Fruit fly (Drosophila melanogaster) whole organism, embryonic: Measurements from ENCODE around the gene Sptr.
A peak's percentile ranks its signal among the peaks of the same experiment; 100 is the strongest.

Experiments
- CG11398 ChIP-seq: fragments of 200-800 bp; sonication (Bioruptor generic); optimal IDR thresholded peaks from 2 replicates; lab custom pipeline; 2016; ENCODE audit warnings: missing biosample characterization, missing genetic modification characterization
- CG12299 ChIP-seq: fragments of 200-800 bp; sonication (Bioruptor generic); optimal IDR thresholded peaks from 2 replicates; lab custom pipeline; 2018; ENCODE audit warnings: missing biosample characterization, mild to moderate bottlenecking, missing genetic modification characterization
- CG12769 ChIP-seq: fragments of 200-800 bp; sonication (Bioruptor generic); optimal IDR thresholded peaks from 2 replicates; lab custom pipeline; 2019; ENCODE audit warnings: missing biosample characterization, mild to moderate bottlenecking, missing genetic modification characterization, moderate library complexity
- CG13296 ChIP-seq: fragments of 200-800 bp; sonication (Bioruptor generic); optimal IDR thresholded peaks from 3 replicates; lab custom pipeline; 2018; ENCODE audit warnings: missing biosample characterization, mild to moderate bottlenecking, missing genetic modification characterization
- CG14667 ChIP-seq: fragments of 200-800 bp; sonication (Bioruptor generic); IDR thresholded peaks from 2 replicates; pipeline ENCODE4 v1.3.6; 2022; ENCODE audit warnings: missing biosample characterization, missing genetic modification characterization
- CG14965 ChIP-seq: fragments of 200-800 bp; sonication (Bioruptor generic); optimal IDR thresholded peaks from 2 replicates; lab custom pipeline; 2016; ENCODE audit warnings: missing biosample characterization, missing genetic modification characterization, borderline replicate concordance
- CG15601 ChIP-seq: fragments of 200-800 bp; sonication (Bioruptor generic); optimal IDR thresholded peaks from 3 replicates; lab custom pipeline; 2019; ENCODE audit warnings: missing biosample characterization, mild to moderate bottlenecking, missing genetic modification characterization, moderate library complexity
- CG1602 ChIP-seq: fragments of 200-800 bp; sonication (Bioruptor generic); optimal IDR thresholded peaks from 3 replicates; lab custom pipeline; 2016; ENCODE audit warnings: missing biosample characterization, missing genetic modification characterization
- CG16815 ChIP-seq: fragments of 200-800 bp; sonication (Bioruptor generic); optimal IDR thresholded peaks from 3 replicates; lab custom pipeline; 2017; ENCODE audit warnings: missing biosample characterization, mild to moderate bottlenecking, missing genetic modification characterization
- CG17186 ChIP-seq: fragments of 200-800 bp; sonication (Bioruptor generic); optimal IDR thresholded peaks from 3 replicates; lab custom pipeline; 2017; ENCODE audit warnings: missing biosample characterization, missing genetic modification reagents, missing genetic modification characterization
- CG32772 ChIP-seq: fragments of 200-800 bp; sonication (Bioruptor generic); IDR thresholded peaks from 2 replicates; pipeline ENCODE4 v1.3.6; 2022; ENCODE audit warnings: missing biosample characterization, missing genetic modification characterization
- CG34376 ChIP-seq: fragments of 200-800 bp; sonication (Bioruptor generic); optimal IDR thresholded peaks from 2 replicates; lab custom pipeline; 2018; ENCODE audit warnings: missing biosample characterization, mild to moderate bottlenecking, missing genetic modification characterization
- CG42726 ChIP-seq: fragments of 200-800 bp; sonication (Bioruptor generic); IDR thresholded peaks from 2 replicates; pipeline ENCODE4 v1.3.6; 2022; ENCODE audit warnings: missing biosample characterization, missing genetic modification characterization; ENCODE audit not compliant: partially characterized antibody
- CG4328 ChIP-seq: fragments of 200-800 bp; sonication (Bioruptor generic); optimal IDR thresholded peaks from 3 replicates; lab custom pipeline; 2017; ENCODE audit warnings: missing biosample characterization, missing genetic modification reagents, missing genetic modification characterization
- CG4424 ChIP-seq: fragments of 200-800 bp; sonication (Bioruptor generic); optimal IDR thresholded peaks from 3 replicates; lab custom pipeline; 2016; ENCODE audit warnings: missing biosample characterization, missing genetic modification characterization
- CG9817 ChIP-seq: fragments of 200-800 bp; sonication (Bioruptor generic); optimal IDR thresholded peaks from 2 replicates; lab custom pipeline; 2018; ENCODE audit warnings: missing biosample characterization, mild to moderate bottlenecking, missing genetic modification characterization, moderate library complexity
- CG9876 ChIP-seq: fragments of 200-800 bp; sonication (Bioruptor generic); optimal IDR thresholded peaks from 2 replicates; lab custom pipeline; 2016; ENCODE audit warnings: missing biosample characterization, missing genetic modification characterization
- CTCF ChIP-seq: fragments of 200-800 bp; sonication (Bioruptor generic); optimal IDR thresholded peaks from 2 replicates; lab custom pipeline; 2017; ENCODE audit warnings: missing biosample characterization, mild to moderate bottlenecking, missing genetic modification characterization, moderate library complexity
- Chrac-16 ChIP-seq: fragments of 200-800 bp; sonication (Bioruptor generic); optimal IDR thresholded peaks from 3 replicates; lab custom pipeline; 2016; ENCODE audit warnings: missing biosample characterization, missing genetic modification characterization
- Dek ChIP-seq: fragments of 200-800 bp; sonication (Bioruptor generic); optimal IDR thresholded peaks from 3 replicates; lab custom pipeline; 2019; ENCODE audit warnings: missing biosample characterization, mild to moderate bottlenecking, missing genetic modification characterization, moderate library complexity
- Doc3 ChIP-seq: fragments of 200-800 bp; sonication (Bioruptor generic); IDR thresholded peaks from 3 replicates; pipeline ENCODE4 v1.3.6; 2022; ENCODE audit warnings: missing biosample characterization, missing genetic modification characterization; ENCODE audit not compliant: partially characterized antibody
- Dref ChIP-seq: fragments of 200-800 bp; sonication (Bioruptor generic); IDR thresholded peaks from 2 replicates; pipeline ENCODE4 v1.3.6; 2022; ENCODE audit warnings: missing biosample characterization, missing genetic modification characterization
- Ets97D ChIP-seq: fragments of 200-800 bp; sonication (Bioruptor generic); optimal IDR thresholded peaks from 3 replicates; lab custom pipeline; 2016; ENCODE audit warnings: missing biosample characterization, missing genetic modification characterization
- Pdp1 ChIP-seq, 2 experiments: fragments of 200-800 bp; sonication (Bioruptor generic); optimal IDR thresholded peaks; 3 replicates each; lab custom pipeline; 2016; ENCODE audit warnings: missing biosample characterization in 2 of 2, missing genetic modification characterization in 2 of 2, mild to moderate bottlenecking in 1 of 2, moderate library complexity in 1 of 2
- Sox102F ChIP-seq: fragments of 200-800 bp; sonication (Bioruptor generic); optimal IDR thresholded peaks from 2 replicates; lab custom pipeline; 2018; ENCODE audit warnings: missing biosample characterization, mild to moderate bottlenecking, missing genetic modification characterization, moderate library complexity
- abd-A ChIP-seq: fragments of 200-800 bp; sonication (Bioruptor generic); optimal IDR thresholded peaks from 3 replicates; lab custom pipeline; 2019; ENCODE audit warnings: missing biosample characterization, mild to moderate bottlenecking, missing genetic modification characterization, moderate library complexity
- ac ChIP-seq: fragments of 200-800 bp; sonication (Bioruptor generic); optimal IDR thresholded peaks from 3 replicates; lab custom pipeline; 2017; ENCODE audit warnings: missing biosample characterization, mild to moderate bottlenecking, missing genetic modification characterization
- ara ChIP-seq: fragments of 200-800 bp; sonication (Bioruptor generic); IDR thresholded peaks from 2 replicates; pipeline ENCODE4 v1.3.6; 2022; ENCODE audit warnings: missing biosample characterization, missing genetic modification characterization
- ato ChIP-seq: fragments of 200-800 bp; sonication (Bioruptor generic); IDR thresholded peaks from 2 replicates; pipeline ENCODE4 v1.3.6; 2022; ENCODE audit warnings: missing biosample characterization, missing genetic modification characterization; ENCODE audit not compliant: partially characterized antibody
- croc ChIP-seq: fragments of 200-800 bp; sonication (Bioruptor generic); conservative IDR thresholded peaks from 3 replicates; pipeline ENCODE4 v1.3.6; 2022; ENCODE audit warnings: missing biosample characterization, missing genetic modification characterization
- crol ChIP-seq: fragments of 200-800 bp; sonication (Bioruptor generic); IDR thresholded peaks from 2 replicates; pipeline ENCODE4 v1.3.6; 2022; ENCODE audit warnings: missing biosample characterization, missing genetic modification characterization
- dan ChIP-seq: fragments of 200-800 bp; sonication (Bioruptor generic); IDR thresholded peaks from 2 replicates; pipeline ENCODE4 v1.3.6; 2022; ENCODE audit warnings: missing biosample characterization, missing genetic modification characterization
- dati ChIP-seq: fragments of 200-800 bp; sonication (Bioruptor generic); IDR thresholded peaks from 2 replicates; pipeline ENCODE4 v1.3.6; 2022; ENCODE audit warnings: missing biosample characterization, missing genetic modification characterization
- ems ChIP-seq: fragments of 200-800 bp; sonication (Bioruptor generic); optimal IDR thresholded peaks from 3 replicates; lab custom pipeline; 2016; ENCODE audit warnings: missing biosample characterization, missing genetic modification characterization
- en ChIP-seq: fragments of 200-800 bp; sonication (Bioruptor generic); optimal IDR thresholded peaks from 2 replicates; lab custom pipeline; 2016; ENCODE audit warnings: missing biosample characterization, missing genetic modification characterization
- exex ChIP-seq: fragments of 200-800 bp; sonication (Bioruptor generic); optimal IDR thresholded peaks from 4 replicates; lab custom pipeline; 2018; ENCODE audit warnings: missing biosample characterization, mild to moderate bottlenecking, missing genetic modification characterization, moderate library complexity
- fu2 ChIP-seq: fragments of 200-800 bp; sonication (Bioruptor generic); optimal IDR thresholded peaks from 2 replicates; lab custom pipeline; 2016; ENCODE audit warnings: missing biosample characterization, missing genetic modification characterization
- grn ChIP-seq: fragments of 200-800 bp; sonication (Bioruptor generic); optimal IDR thresholded peaks from 3 replicates; lab custom pipeline; 2017; ENCODE audit warnings: missing biosample characterization, missing genetic modification characterization
- hth ChIP-seq: fragments of >200 bp; optimal IDR thresholded peaks from 2 replicates; lab custom pipeline; 2017; ENCODE audit warnings: inconsistent platforms
- ind ChIP-seq: fragments of 200-800 bp; sonication (Bioruptor generic); optimal IDR thresholded peaks from 3 replicates; lab custom pipeline; 2016; ENCODE audit warnings: missing biosample characterization, missing genetic modification characterization
- ken ChIP-seq: fragments of 200-800 bp; sonication (Bioruptor generic); IDR thresholded peaks from 3 replicates; pipeline ENCODE4 v1.3.6; 2022; ENCODE audit warnings: missing biosample characterization, missing genetic modification characterization
- nerfin-1 ChIP-seq: fragments of 200-800 bp; sonication (Bioruptor generic); optimal IDR thresholded peaks from 3 replicates; lab custom pipeline; 2019; ENCODE audit warnings: missing biosample characterization, mild to moderate bottlenecking, missing genetic modification characterization, moderate library complexity
- prd ChIP-seq, 3 experiments: fragments of >200 bp in 2 of 3; fragments of 200-800 bp in 1 of 3; sonication (Bioruptor generic) in 1 of 3; optimal IDR thresholded peaks in 2 of 3; IDR thresholded peaks in 1 of 3; 2 replicates in 2 of 3; 3 replicates in 1 of 3; pipeline versions ENCODE4 v1.3.6 to Lab custom; 2017 to 2022; ENCODE audit warnings: missing biosample characterization in 1 of 3, missing genetic modification characterization in 1 of 3
- pzg ChIP-seq: fragments of 200-800 bp; sonication (Bioruptor generic); optimal IDR thresholded peaks from 3 replicates; lab custom pipeline; 2018; ENCODE audit warnings: missing biosample characterization, mild to moderate bottlenecking, missing genetic modification characterization, moderate library complexity
- sd ChIP-seq: fragments of 200-800 bp; sonication (Bioruptor generic); optimal IDR thresholded peaks from 3 replicates; lab custom pipeline; 2018; ENCODE audit warnings: missing biosample characterization, mild to moderate bottlenecking, missing genetic modification characterization, moderate library complexity
- sr ChIP-seq: fragments of 200-800 bp; sonication (Bioruptor generic); IDR thresholded peaks from 3 replicates; pipeline ENCODE4 v1.3.6; 2022; ENCODE audit warnings: missing biosample characterization, missing genetic modification characterization
- tll ChIP-seq, 2 experiments: fragments of 200-800 bp in 1 of 2; fragments of >200 bp in 1 of 2; sonication (Bioruptor generic) in 1 of 2; optimal IDR thresholded peaks; 2 replicates each; lab custom pipeline; 2017 to 2019; ENCODE audit warnings: missing biosample characterization in 2 of 2, missing genetic modification characterization in 2 of 2, mild to moderate bottlenecking in 1 of 2, moderate library complexity in 1 of 2
- toy ChIP-seq: fragments of 200-800 bp; sonication (Bioruptor generic); IDR thresholded peaks from 2 replicates; pipeline ENCODE4 v1.3.6; 2022; ENCODE audit warnings: missing biosample characterization, missing genetic modification characterization
- vfl ChIP-seq: fragments of 200-800 bp; sonication (Bioruptor generic); optimal IDR thresholded peaks from 2 replicates; lab custom pipeline; 2016; ENCODE audit warnings: missing biosample characterization, missing genetic modification characterization
- wek ChIP-seq: fragments of 200-800 bp; sonication (Bioruptor generic); optimal IDR thresholded peaks from 3 replicates; lab custom pipeline; 2018; ENCODE audit warnings: missing biosample characterization, mild to moderate bottlenecking, missing genetic modification characterization, moderate library complexity

The Sptr gene

DNA sequence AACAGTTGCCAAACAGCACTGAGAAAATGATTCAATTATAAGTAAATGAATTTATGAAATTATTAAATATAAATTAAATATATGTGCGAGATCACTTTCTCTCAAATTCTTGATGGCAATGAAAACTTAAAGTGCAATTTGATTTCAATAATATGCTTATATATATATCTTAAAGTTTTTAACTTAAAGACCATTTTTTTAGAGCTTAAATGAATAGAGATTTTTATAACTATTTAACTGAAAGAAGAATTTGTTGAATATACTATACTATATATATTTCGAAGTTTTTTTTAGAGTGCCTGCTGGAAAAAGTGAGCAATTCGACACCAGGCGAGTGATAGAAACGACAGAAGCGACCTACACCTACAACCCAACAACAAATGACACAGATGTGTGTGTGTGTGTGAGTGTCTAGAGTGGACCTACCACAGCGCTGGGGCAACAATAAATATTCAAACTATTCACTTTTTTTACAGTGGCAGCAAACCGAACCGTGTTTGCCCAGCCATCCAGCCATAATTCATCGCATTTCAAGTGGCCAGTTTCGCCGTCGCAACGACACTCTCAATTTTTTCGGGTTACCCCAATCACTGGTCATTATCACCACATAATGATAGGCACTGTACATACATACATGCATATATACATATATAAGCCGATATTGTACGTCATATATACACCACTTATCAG is 19.2 kb downstream of the Sptr start (continued):
- TF ChIP-seq dan (GFP tag; lab: Robert Waterston, UW) (no peak), CG14965 (GFP tag; lab: Kevin White, UChicago) (no peak), crol (GFP tag; lab: Robert Waterston, UW) (no peak), prd (optimal IDR thresholded peaks at IDR 0.05; lab: Kevin White, UChicago) (no peak), prd (GFP tag; IDR thresholded peaks at IDR 0.05; lab: Robert Waterston, UW) (peak; percentile 66), CG12769 (tag; lab: Kevin White, UChicago) (peak; percentile 48), CG17186 (GFP tag; lab: Kevin White, UChicago) (no peak), CG12299 (tag; lab: Kevin White, UChicago) (no peak), Pdp1 (GFP tag; optimal IDR thresholded peaks at IDR 0.05; lab: Kevin White, UChicago) (peak in 1 of 2 experiments; percentile 11), tll (GFP tag; optimal IDR thresholded peaks at IDR 0.05; lab: Kevin White, UChicago) (no peak), Doc3 (no peak), dati (GFP tag; lab: Robert Waterston, UW) (no peak), CG32772 (GFP tag; lab: Robert Waterston, UW) (peak; percentile 40; the same call in 1 of the 2 replicates), wek (GFP tag; lab: Kevin White, UChicago) (no peak), ac (GFP tag; lab: Kevin White, UChicago) (no peak), Chrac-16 (no peak), CG9876 (GFP tag; lab: Kevin White, UChicago) (no peak), ato (no peak), fu2 (GFP tag; lab: Kevin White, UChicago) (no peak), Dref (GFP tag; lab: Robert Waterston, UW) (no peak), CG42726 (no peak), CG4328 (GFP tag; lab: Kevin White, UChicago) (no peak), CG11398 (GFP tag; lab: Kevin White, UChicago) (no peak), vfl (no peak), ken (GFP tag; lab: Robert Waterston, UW) (no peak), ara (GFP tag; lab: Robert Waterston, UW) (no peak), sd (tag; lab: Kevin White, UChicago) (peak; percentile 20), grn (no peak), Ets97D (no peak), CG1602 (peak; percentile 34), Dek (tag; lab: Kevin White, UChicago) (no peak), CG15601 (peak; percentile 61), sr (GFP tag; lab: Robert Waterston, UW) (0 out of 3 replicates have a peak, but pooled peaks have one; percentile 19), Sox102F (GFP tag; lab: Kevin White, UChicago) (peak; percentile 72), CG34376 (GFP tag; lab: Kevin White, UChicago) (peak; percentile 24), pzg (GFP tag; lab: Kevin White, UChicago) (no peak), abd-A (tag; lab: Kevin White, UChicago) (no peak), ems (GFP tag; lab: Kevin White, UChicago) (no peak), CG13296 (GFP tag; lab: Kevin White, UChicago) (no peak), en (GFP tag; lab: Kevin White, UChicago) (no peak), ind (GFP tag; lab: Kevin White, UChicago) (no peak), CTCF (no peak), hth (no peak), CG16815 (peak; percentile 6), croc (peak; percentile 51; the same call in 2 of the 3 replicates), CG9817 (tag; lab: Kevin White, UChicago) (no peak), exex (tag; lab: Kevin White, UChicago) (peak; percentile 84), CG4424 (GFP tag; lab: Kevin White, UChicago) (peak; percentile 49), nerfin-1 (peak; percentile 54), toy (GFP tag; lab: Robert Waterston, UW) (no peak), CG14667 (GFP tag; lab: Robert Waterston, UW) (no peak)
